Fruit fly (Drosophila melanogaster): Measurements from ENCODE around the gene PNUTS.

DNA sequence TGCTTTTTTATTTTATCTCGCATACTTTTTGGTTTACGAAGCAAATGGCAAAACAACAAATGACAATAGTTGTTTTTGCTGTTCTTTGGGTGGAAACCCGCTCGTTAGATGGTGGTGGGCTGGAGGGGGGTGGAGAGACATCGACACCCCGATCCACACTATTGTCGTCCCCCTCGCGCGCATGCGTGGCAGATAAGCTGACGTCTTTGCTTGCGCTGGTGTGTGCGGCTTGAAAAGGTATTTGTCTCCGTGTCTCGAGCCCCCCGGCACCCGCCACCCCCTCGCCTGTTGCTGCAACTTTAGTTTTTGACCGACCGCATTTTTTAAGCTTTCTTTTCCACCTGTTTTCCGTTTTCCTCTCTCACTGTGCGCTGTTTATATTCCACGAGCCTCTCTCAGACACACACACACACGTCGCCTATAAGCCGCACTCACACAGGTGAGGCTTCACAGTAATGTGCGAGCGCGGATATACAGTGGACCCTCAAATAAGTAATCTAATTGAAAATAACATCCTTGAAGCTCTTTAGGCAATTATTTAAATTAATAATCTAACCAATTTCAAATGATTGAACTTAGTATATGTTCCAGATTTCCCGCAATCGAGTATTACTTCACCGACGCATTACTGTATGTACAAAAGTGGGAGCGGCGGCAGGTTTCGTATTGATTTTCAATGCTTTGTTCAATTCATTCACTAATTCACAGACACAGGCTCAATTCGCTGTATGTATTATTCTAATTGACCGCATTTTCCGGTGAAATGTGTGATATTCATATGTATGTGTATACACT is 3.1 kb upstream of the PNUTS start:
- TF ChIP-seq EcR (GFP tag; optimal IDR thresholded peaks at IDR 0.05) (no peak), Dll (optimal IDR thresholded peaks at IDR 0.05) (no peak), psq (optimal IDR thresholded peaks at IDR 0.05) (no peak), pan (optimal IDR thresholded peaks at IDR 0.05) (no peak)

Data from whole organism.